Worm (Caenorhabditis elegans) whole organism, late embryonic: Measurements from ENCODE around the gene clec-206.

ENCODE experiments used
- F13H6.1 ChIP-seq: sonication (generic microtip); optimal IDR thresholded peaks from 2 replicates; lab custom pipeline; 2016; ENCODE audit warnings: missing genetic modification characterization, missing compliant biosample characterization
- ceh-24 ChIP-seq: sonication (generic microtip); optimal IDR thresholded peaks from 2 replicates; lab custom pipeline; 2016; ENCODE audit warnings: mild to moderate bottlenecking, missing genetic modification characterization, missing compliant biosample characterization
- hlh-6 ChIP-seq: sonication (generic microtip); optimal IDR thresholded peaks from 2 replicates; lab custom pipeline; 2016; ENCODE audit warnings: missing genotype, missing genetic modification characterization, missing compliant biosample characterization

ce11 chrV:1969228-1969627 is 34.9 kb downstream of the clec-206 start, which contains the start of gene acs-3:
- TF ChIP-seq hlh-6 (tag; lab: Kevin White, UChicago) (no peak), ceh-24 (tag; lab: Kevin White, UChicago) (no peak), F13H6.1 (tag; lab: Kevin White, UChicago) (no peak)
